Fruit fly (Drosophila melanogaster): ENCODE measurements around the gene Hsp27.
A peak's percentile ranks its signal among the peaks of the same experiment; 100 is the strongest.

dm6 chr3L:9366850-9367430 lies 16.9 kb upstream of the Hsp27 start, which contains the start of the genes Klp67A and CG4452:
- TF ChIP-seq Clk (GFP tag; optimal IDR thresholded peaks at IDR 0.05) (no peak), CG11617 (GFP tag; optimal IDR thresholded peaks at IDR 0.05) (peak; percentile 64), pad (GFP tag; optimal IDR thresholded peaks at IDR 0.05) (peak; percentile 30), Hr96 (GFP tag; optimal IDR thresholded peaks at IDR 0.05) (no peak), CG5204 (GFP tag; optimal IDR thresholded peaks at IDR 0.05) (no peak), toe (GFP tag; optimal IDR thresholded peaks at IDR 0.05) (no peak), tj (GFP tag; optimal IDR thresholded peaks at IDR 0.05) (no peak), cic (GFP tag; optimal IDR thresholded peaks at IDR 0.05) (no peak), kay (GFP tag; ENCODE audit: borderline replicate concordance) (peak; percentile 17), Crg-1 (GFP tag; optimal IDR thresholded peaks at IDR 0.05) (no peak)
